Fruit fly (Drosophila melanogaster) whole organism, embryonic: ENCODE data around the gene SkpA.

Experiments
- Bgb ChIP-seq: fragments of 200-800 bp; sonication (Bioruptor generic); IDR thresholded peaks from 2 replicates; pipeline ENCODE4 v1.3.6; 2022; ENCODE audit warnings: missing biosample characterization, missing genetic modification characterization; ENCODE audit not compliant: partially characterized antibody
- CG13287 ChIP-seq: fragments of 200-800 bp; sonication (Bioruptor generic); IDR thresholded peaks from 2 replicates; pipeline ENCODE4 v1.3.6; 2022; ENCODE audit warnings: missing biosample characterization, missing genetic modification characterization; ENCODE audit not compliant: partially characterized antibody
- CG13296 ChIP-seq: fragments of 200-800 bp; sonication (Bioruptor generic); optimal IDR thresholded peaks from 3 replicates; lab custom pipeline; 2018; ENCODE audit warnings: missing biosample characterization, mild to moderate bottlenecking, missing genetic modification characterization
- CG13894 ChIP-seq: fragments of 200-800 bp; sonication (Bioruptor generic); optimal IDR thresholded peaks from 3 replicates; lab custom pipeline; 2018; ENCODE audit warnings: missing biosample characterization, mild to moderate bottlenecking, missing genetic modification characterization, moderate library complexity
- CG14014 ChIP-seq: fragments of 200-800 bp; sonication (Bioruptor generic); IDR thresholded peaks from 2 replicates; pipeline ENCODE4 v1.3.6; 2022; ENCODE audit warnings: missing biosample characterization, missing genetic modification characterization
- CG14441 ChIP-seq: fragments of 200-800 bp; sonication (Bioruptor generic); IDR thresholded peaks from 2 replicates; pipeline ENCODE4 v1.3.6; 2022; ENCODE audit warnings: missing biosample characterization, missing genetic modification characterization
- CG14710 ChIP-seq: fragments of 200-800 bp; sonication (Bioruptor generic); optimal IDR thresholded peaks from 3 replicates; lab custom pipeline; 2019; ENCODE audit warnings: missing biosample characterization, mild to moderate bottlenecking, missing genetic modification characterization, moderate library complexity
- CG15514 ChIP-seq: fragments of 200-800 bp; sonication (Bioruptor generic); optimal IDR thresholded peaks from 3 replicates; lab custom pipeline; 2017; ENCODE audit warnings: missing biosample characterization, missing genetic modification characterization, mild to moderate bottlenecking, moderate library complexity, missing genetic modification reagents
- CG1603 ChIP-seq: fragments of 200-800 bp; sonication (Bioruptor generic); optimal IDR thresholded peaks from 2 replicates; lab custom pipeline; 2019; ENCODE audit warnings: missing biosample characterization, mild to moderate bottlenecking, missing genetic modification characterization, moderate library complexity
- CG16815 ChIP-seq: fragments of 200-800 bp; sonication (Bioruptor generic); optimal IDR thresholded peaks from 3 replicates; lab custom pipeline; 2017; ENCODE audit warnings: missing biosample characterization, mild to moderate bottlenecking, missing genetic modification characterization
- CG17829 ChIP-seq: fragments of 200-800 bp; optimal IDR thresholded peaks from 2 replicates; lab custom pipeline; 2019; ENCODE audit warnings: missing biosample characterization, mild to moderate bottlenecking, missing genetic modification characterization, moderate library complexity
- CG17912 ChIP-seq: fragments of 200-800 bp; sonication (Bioruptor generic); optimal IDR thresholded peaks from 2 replicates; lab custom pipeline; 2018; ENCODE audit warnings: missing biosample characterization, mild to moderate bottlenecking, missing genetic modification characterization
- CG2199 ChIP-seq: fragments of 200-800 bp; sonication (Bioruptor generic); IDR thresholded peaks from 3 replicates; pipeline ENCODE4 v1.3.6; 2022; ENCODE audit warnings: missing biosample characterization, missing genetic modification characterization
- CG2712 ChIP-seq: fragments of 200-800 bp; optimal IDR thresholded peaks from 3 replicates; lab custom pipeline; 2019; ENCODE audit warnings: missing biosample characterization, mild to moderate bottlenecking, missing genetic modification characterization, moderate library complexity
- CG3281 ChIP-seq: fragments of 200-800 bp; sonication (Bioruptor generic); optimal IDR thresholded peaks from 3 replicates; lab custom pipeline; 2017; ENCODE audit warnings: missing biosample characterization, mild to moderate bottlenecking, missing genetic modification characterization
- CG33557 ChIP-seq: fragments of 200-800 bp; sonication (Bioruptor generic); optimal IDR thresholded peaks from 2 replicates; lab custom pipeline; 2019; ENCODE audit warnings: missing biosample characterization, mild to moderate bottlenecking, missing genetic modification characterization, moderate library complexity
- CG34224 ChIP-seq: fragments of 200-800 bp; sonication (Bioruptor generic); IDR thresholded peaks from 3 replicates; pipeline ENCODE4 v1.3.6; 2022; ENCODE audit warnings: missing biosample characterization, missing genetic modification characterization; ENCODE audit not compliant: partially characterized antibody
- CG3995 ChIP-seq: fragments of 200-800 bp; sonication (Bioruptor generic); optimal IDR thresholded peaks from 3 replicates; lab custom pipeline; 2016; ENCODE audit warnings: missing biosample characterization, missing genetic modification characterization
- CG6854 ChIP-seq: fragments of 200-800 bp; sonication (Bioruptor generic); optimal IDR thresholded peaks from 3 replicates; lab custom pipeline; 2017; ENCODE audit warnings: missing biosample characterization, mild to moderate bottlenecking, missing genetic modification characterization
- CG8924 ChIP-seq: fragments of 200-800 bp; optimal IDR thresholded peaks from 3 replicates; lab custom pipeline; 2019; ENCODE audit warnings: missing biosample characterization, mild to moderate bottlenecking, missing genetic modification characterization, moderate library complexity
- CHES-1-like ChIP-seq: fragments of 200-800 bp; sonication (Bioruptor generic); optimal IDR thresholded peaks from 2 replicates; lab custom pipeline; 2016; ENCODE audit warnings: missing biosample characterization, missing genetic modification characterization
- CkIIα-i1 ChIP-seq: fragments of 200-800 bp; sonication (Bioruptor generic); IDR thresholded peaks from 2 replicates; pipeline ENCODE4 v1.3.6; 2022; ENCODE audit warnings: missing biosample characterization, missing genetic modification characterization
- Dbx ChIP-seq: fragments of 200-800 bp; sonication (Bioruptor generic); IDR thresholded peaks from 3 replicates; pipeline ENCODE4 v1.3.6; 2022; ENCODE audit warnings: missing biosample characterization, missing genetic modification characterization
- Doc3 ChIP-seq: fragments of 200-800 bp; sonication (Bioruptor generic); IDR thresholded peaks from 3 replicates; pipeline ENCODE4 v1.3.6; 2022; ENCODE audit warnings: missing biosample characterization, missing genetic modification characterization; ENCODE audit not compliant: partially characterized antibody
- Dp ChIP-seq: fragments of 200-800 bp; sonication (Bioruptor generic); optimal IDR thresholded peaks from 2 replicates; lab custom pipeline; 2018; ENCODE audit warnings: missing biosample characterization, mild to moderate bottlenecking, missing genetic modification characterization, moderate library complexity
- HLH54F ChIP-seq: fragments of 200-800 bp; sonication (Bioruptor generic); optimal IDR thresholded peaks from 3 replicates; lab custom pipeline; 2016; ENCODE audit warnings: missing biosample characterization, missing genetic modification characterization
- Hand ChIP-seq: fragments of 200-800 bp; sonication (Bioruptor generic); optimal IDR thresholded peaks from 2 replicates; lab custom pipeline; 2017; ENCODE audit warnings: mild to moderate bottlenecking, missing biosample characterization, missing genetic modification reagents, missing genetic modification characterization
- Neu2 ChIP-seq: fragments of 200-800 bp; sonication (Bioruptor generic); optimal IDR thresholded peaks from 3 replicates; lab custom pipeline; 2016; ENCODE audit warnings: missing biosample characterization, missing genetic modification characterization, borderline replicate concordance
- Optix ChIP-seq: fragments of 200-800 bp; sonication (Bioruptor generic); IDR thresholded peaks from 3 replicates; pipeline ENCODE4 v1.3.6; 2022; ENCODE audit warnings: missing biosample characterization, missing genetic modification characterization
- Ptx1 ChIP-seq: fragments of 200-800 bp; sonication (Bioruptor generic); IDR thresholded peaks from 2 replicates; pipeline ENCODE4 v1.3.6; 2022; ENCODE audit warnings: missing biosample characterization, missing genetic modification characterization
- Scr ChIP-seq: fragments of 200-800 bp; sonication (Bioruptor generic); IDR thresholded peaks from 2 replicates; pipeline ENCODE4 v1.3.6; 2022; ENCODE audit warnings: missing biosample characterization, missing genetic modification characterization; ENCODE audit not compliant: partially characterized antibody
- Stat92E ChIP-seq, 3 experiments: fragments of >200 bp in 2 of 3; fragments of 200-800 bp in 1 of 3; sonication (Bioruptor generic) in 1 of 3; optimal IDR thresholded peaks; 2 replicates each; lab custom pipeline; 2017 to 2019; ENCODE audit warnings: missing biosample characterization in 3 of 3, missing genetic modification characterization in 3 of 3, mild to moderate bottlenecking in 1 of 3, moderate library complexity in 1 of 3
- amos ChIP-seq: fragments of 200-800 bp; sonication (Bioruptor generic); IDR thresholded peaks from 2 replicates; pipeline ENCODE4 v1.3.6; 2022; ENCODE audit warnings: missing biosample characterization, missing genetic modification characterization; ENCODE audit not compliant: partially characterized antibody
- ato ChIP-seq: fragments of 200-800 bp; sonication (Bioruptor generic); IDR thresholded peaks from 2 replicates; pipeline ENCODE4 v1.3.6; 2022; ENCODE audit warnings: missing biosample characterization, missing genetic modification characterization; ENCODE audit not compliant: partially characterized antibody
- bbx ChIP-seq: fragments of 200-800 bp; sonication (Bioruptor generic); IDR thresholded peaks from 2 replicates; pipeline ENCODE4 v1.3.6; 2022; ENCODE audit warnings: missing biosample characterization, missing genetic modification characterization; ENCODE audit not compliant: partially characterized antibody
- cg ChIP-seq: fragments of 200-800 bp; sonication (Bioruptor generic); optimal IDR thresholded peaks from 3 replicates; lab custom pipeline; 2019; ENCODE audit warnings: missing biosample characterization, mild to moderate bottlenecking, missing genetic modification characterization, moderate library complexity
- gem ChIP-seq: fragments of 200-800 bp; sonication (Bioruptor generic); optimal IDR thresholded peaks from 2 replicates; lab custom pipeline; 2019; ENCODE audit warnings: missing biosample characterization, mild to moderate bottlenecking, missing genetic modification characterization, moderate library complexity
- gfzf ChIP-seq: fragments of 200-800 bp; sonication (Bioruptor generic); optimal IDR thresholded peaks from 2 replicates; lab custom pipeline; 2016; ENCODE audit warnings: missing biosample characterization, mild to moderate bottlenecking, missing genetic modification characterization, moderate library complexity
- gro ChIP-seq: fragments of 200-800 bp; sonication (Bioruptor generic); optimal IDR thresholded peaks from 2 replicates; lab custom pipeline; 2016; ENCODE audit warnings: missing biosample characterization, missing genetic modification characterization
- kni ChIP-seq: fragments of 200-800 bp; sonication (Bioruptor generic); optimal IDR thresholded peaks from 3 replicates; lab custom pipeline; 2017; ENCODE audit warnings: mild to moderate bottlenecking, missing biosample characterization, missing genetic modification reagents, missing genetic modification characterization
- lab ChIP-seq: fragments of 200-800 bp; sonication (Bioruptor generic); optimal IDR thresholded peaks from 3 replicates; lab custom pipeline; 2017; ENCODE audit warnings: missing biosample characterization, missing genetic modification characterization, mild to moderate bottlenecking, moderate library complexity, missing genetic modification reagents
- nmo ChIP-seq: fragments of 200-800 bp; sonication (Bioruptor generic); optimal IDR thresholded peaks from 2 replicates; lab custom pipeline; 2018; ENCODE audit warnings: missing biosample characterization, mild to moderate bottlenecking, missing genetic modification characterization, moderate library complexity
- pnt ChIP-seq: fragments of 200-800 bp; sonication (Bioruptor generic); optimal IDR thresholded peaks from 3 replicates; lab custom pipeline; 2016; ENCODE audit warnings: missing biosample characterization, missing genetic modification characterization
- slou ChIP-seq: fragments of 200-800 bp; sonication (Bioruptor generic); optimal IDR thresholded peaks from 3 replicates; lab custom pipeline; 2016; ENCODE audit warnings: missing biosample characterization, missing genetic modification characterization
- stwl ChIP-seq: fragments of 200-800 bp; sonication (Bioruptor generic); optimal IDR thresholded peaks from 3 replicates; lab custom pipeline; 2018; ENCODE audit warnings: missing biosample characterization, mild to moderate bottlenecking, missing genetic modification characterization, moderate library complexity
- tna ChIP-seq: fragments of 200-800 bp; sonication (Bioruptor generic); IDR thresholded peaks from 2 replicates; pipeline ENCODE4 v1.3.6; 2022; ENCODE audit warnings: missing biosample characterization, missing genetic modification characterization; ENCODE audit not compliant: partially characterized antibody
- wor ChIP-seq: fragments of 200-800 bp; sonication (Bioruptor generic); IDR thresholded peaks from 2 replicates; pipeline ENCODE4 v1.3.6; 2022; ENCODE audit warnings: missing biosample characterization, missing genetic modification characterization

The SkpA gene

dm6 chrX:635495-636142 lies 20.3 kb upstream of the SkpA start, which contains the start of gene Dredd:
Gene Dredd (minus strand): TSS chrX:635545.
- TF ChIP-seq CG17912 (no peak), CG13296 (GFP tag; lab: Kevin White, UChicago) (peak; percentile 9), Scr (GFP tag; lab: Robert Waterston, UW) (peak; percentile 92), CG2712 (peak; percentile 5), CG1603 (tag; lab: Kevin White, UChicago) (peak; percentile 18), Dp (GFP tag; lab: Kevin White, UChicago) (peak; percentile 39), Hand (peak; percentile 35), Dbx (GFP tag; lab: Robert Waterston, UW) (0 out of 3 replicates have a peak, but pooled peaks have one; percentile 10), CG17829 (tag; lab: Kevin White, UChicago) (peak; percentile 79), CG3281 (GFP tag; lab: Kevin White, UChicago) (peak; percentile 17), ato (peak; percentile 73), CG14710 (tag; lab: Kevin White, UChicago) (peak; percentile 67), kni (GFP tag; lab: Kevin White, UChicago) (no peak), stwl (peak; percentile 43), wor (GFP tag; lab: Robert Waterston, UW) (no peak), CG15514 (GFP tag; lab: Kevin White, UChicago) (peak; percentile 61), Bgb (GFP tag; lab: Robert Waterston, UW) (peak; percentile 86), CG14014 (peak; percentile 11; the same call in 1 of the 2 replicates), gem (tag; lab: Kevin White, UChicago) (no peak), slou (GFP tag; lab: Kevin White, UChicago) (no peak), CkIIα-i1 (GFP tag; lab: Robert Waterston, UW) (no peak), CG16815 (GFP tag; lab: Kevin White, UChicago) (no peak), CG3995 (GFP tag; lab: Kevin White, UChicago) (peak; percentile 97), CG13287 (GFP tag; lab: Robert Waterston, UW) (peak; percentile 92), gro (peak; percentile 20), HLH54F (GFP tag; lab: Kevin White, UChicago) (no peak), CHES-1-like (no peak), Stat92E (GFP tag; optimal IDR thresholded peaks at IDR 0.05; lab: Kevin White, UChicago) (peak in 1 of 3 experiments; percentile 3), Ptx1 (GFP tag; lab: Robert Waterston, UW) (no peak), CG14441 (GFP tag; lab: Robert Waterston, UW) (0 out of 2 replicates have a peak, but pooled peaks have one; percentile 10), lab (GFP tag; lab: Kevin White, UChicago) (peak; percentile 56), nmo (peak; percentile 26), bbx (GFP tag; lab: Robert Waterston, UW) (peak; percentile 84), CG13894 (tag; lab: Kevin White, UChicago) (peak; percentile 22), Neu2 (peak; percentile 22), Optix (GFP tag; lab: Robert Waterston, UW) (no peak), Doc3 (GFP tag; lab: Robert Waterston, UW) (peak; percentile 80), CG8924 (tag; lab: Kevin White, UChicago) (peak; percentile 73), pnt (GFP tag; lab: Kevin White, UChicago) (no peak), amos (peak; percentile 89), CG6854 (GFP tag; lab: Kevin White, UChicago) (peak; percentile 12), tna (peak; percentile 84), CG33557 (GFP tag; lab: Kevin White, UChicago) (no peak), CG34224 (GFP tag; lab: Robert Waterston, UW) (peak; percentile 84; the same call in 2 of the 3 replicates), gfzf (peak; percentile 61), CG2199 (GFP tag; lab: Robert Waterston, UW) (0 out of 3 replicates have a peak, but pooled peaks have one; percentile 19), cg (GFP tag; lab: Kevin White, UChicago) (peak; percentile 42)
